Worm (Caenorhabditis elegans) whole organism, L3 larva: ENCODE results near the gene Y24D9A.6.

Experiments used
- R02D3.7 ChIP-seq: fragments of 150-350 bp; optimal IDR thresholded peaks from 2 replicates; lab custom pipeline; 2014; ENCODE audit warnings: missing biosample characterization, missing genetic modification characterization
- ZK546.5 ChIP-seq: sonication (generic microtip); optimal IDR thresholded peaks from 2 replicates; lab custom pipeline; 2017; ENCODE audit warnings: missing biosample characterization, missing genetic modification characterization
- aly-2 ChIP-seq: fragments of 150-350 bp; optimal IDR thresholded peaks from 2 replicates; lab custom pipeline; 2014; ENCODE audit warnings: missing biosample characterization, missing genetic modification characterization
- ama-1 ChIP-seq: fragments of 150-350 bp; optimal IDR thresholded peaks from 2 replicates; lab custom pipeline; 2018
- ceh-28 ChIP-seq: fragments of 150-350 bp; optimal IDR thresholded peaks from 2 replicates; lab custom pipeline; 2014; ENCODE audit warnings: missing biosample characterization, missing genetic modification reagents, missing genetic modification characterization
- ceh-82 ChIP-seq: fragments of 150-350 bp; optimal IDR thresholded peaks from 2 replicates; lab custom pipeline; 2014; ENCODE audit warnings: missing biosample characterization, missing genetic modification characterization
- ceh-9 ChIP-seq: sonication (generic microtip); optimal IDR thresholded peaks from 2 replicates; lab custom pipeline; 2018; ENCODE audit warnings: missing biosample characterization, missing genetic modification characterization
- egl-27 ChIP-seq: sonication (generic microtip); optimal IDR thresholded peaks from 4 replicates; lab custom pipeline; 2017; ENCODE audit warnings: missing biosample characterization, missing genetic modification reagents, missing genetic modification characterization
- egl-5 ChIP-seq: fragments of 150-350 bp; optimal IDR thresholded peaks from 2 replicates; lab custom pipeline; 2017; ENCODE audit warnings: missing biosample characterization, missing genetic modification reagents, missing genetic modification characterization, inconsistent platforms
- elt-1 ChIP-seq: fragments of 150-350 bp; optimal IDR thresholded peaks from 2 replicates; lab custom pipeline; 2014; ENCODE audit warnings: missing biosample characterization, missing genetic modification characterization
- elt-2 ChIP-seq: sonication (generic microtip); optimal IDR thresholded peaks from 2 replicates; lab custom pipeline; 2016; ENCODE audit warnings: missing genetic modification reagents, mild to moderate bottlenecking, missing genetic modification characterization, missing compliant biosample characterization
- eor-1 ChIP-seq, 2 experiments: fragments of 150-350 bp; optimal IDR thresholded peaks; 2 replicates each; lab custom pipeline; 2014 to 2018; ENCODE audit warnings: missing biosample characterization in 2 of 2, missing genetic modification characterization in 2 of 2
- fkh-2 ChIP-seq: fragments of 150-350 bp; optimal IDR thresholded peaks from 2 replicates; lab custom pipeline; 2014; ENCODE audit warnings: missing biosample characterization, missing genetic modification reagents, missing genetic modification characterization
- fos-1 ChIP-seq: fragments of 150-350 bp; optimal IDR thresholded peaks from 2 replicates; lab custom pipeline; 2014; ENCODE audit warnings: missing biosample characterization, missing genetic modification characterization
- hmg-11 ChIP-seq: sonication (generic microtip); optimal IDR thresholded peaks from 2 replicates; lab custom pipeline; 2016; ENCODE audit warnings: missing genetic modification characterization, missing compliant biosample characterization
- jun-1 ChIP-seq: fragments of 150-350 bp; optimal IDR thresholded peaks from 2 replicates; lab custom pipeline; 2014; ENCODE audit warnings: missing biosample characterization, missing genetic modification reagents, missing genetic modification characterization
- lin-15B ChIP-seq: fragments of 150-350 bp; optimal IDR thresholded peaks from 2 replicates; lab custom pipeline; 2014; ENCODE audit warnings: missing biosample characterization, missing genetic modification characterization
- lin-39 ChIP-seq: fragments of 150-350 bp; optimal IDR thresholded peaks from 2 replicates; lab custom pipeline; 2018; ENCODE audit warnings: missing biosample characterization, missing genetic modification reagents, missing genetic modification characterization
- lsy-12 ChIP-seq: sonication (generic microtip); optimal IDR thresholded peaks from 2 replicates; lab custom pipeline; 2016; ENCODE audit warnings: mild to moderate bottlenecking, missing genetic modification characterization, missing compliant biosample characterization
- mdl-1 ChIP-seq: fragments of 150-350 bp; optimal IDR thresholded peaks from 2 replicates; lab custom pipeline; 2014; ENCODE audit warnings: missing biosample characterization, missing genetic modification characterization
- nfya-1 ChIP-seq: sonication (generic microtip); optimal IDR thresholded peaks from 2 replicates; lab custom pipeline; 2017; ENCODE audit warnings: missing genetic modification characterization, mild to moderate bottlenecking, missing compliant biosample characterization, antibody characterized with exemption, moderate library complexity; ENCODE audit not compliant: insufficient read depth
- nhr-11 ChIP-seq: fragments of 150-350 bp; optimal IDR thresholded peaks from 2 replicates; lab custom pipeline; 2014; ENCODE audit warnings: missing biosample characterization, missing genetic modification characterization
- nhr-12 ChIP-seq: fragments of 150-350 bp; optimal IDR thresholded peaks from 2 replicates; lab custom pipeline; 2014; ENCODE audit warnings: missing biosample characterization, missing genetic modification characterization
- nhr-23 ChIP-seq: fragments of 150-350 bp; optimal IDR thresholded peaks from 2 replicates; lab custom pipeline; 2014; ENCODE audit warnings: missing biosample characterization, missing genetic modification reagents, missing genetic modification characterization
- nhr-25 ChIP-seq: sonication (generic microtip); optimal IDR thresholded peaks from 2 replicates; lab custom pipeline; 2017; ENCODE audit warnings: missing biosample characterization, missing genetic modification characterization
- nhr-28 ChIP-seq: fragments of 150-350 bp; optimal IDR thresholded peaks from 2 replicates; lab custom pipeline; 2014; ENCODE audit warnings: missing biosample characterization, missing genetic modification characterization
- nhr-43 ChIP-seq: sonication (generic microtip); optimal IDR thresholded peaks from 2 replicates; lab custom pipeline; 2016; ENCODE audit warnings: mild to moderate bottlenecking, missing genetic modification characterization, missing compliant biosample characterization; ENCODE audit not compliant: poor library complexity, severe bottlenecking
- nhr-67 ChIP-seq: fragments of 150-350 bp; optimal IDR thresholded peaks from 2 replicates; lab custom pipeline; 2014; ENCODE audit warnings: missing biosample characterization, missing genetic modification characterization
- nhr-76 ChIP-seq: fragments of 150-350 bp; sonication (generic microtip); optimal IDR thresholded peaks from 5 replicates; lab custom pipeline; 2014; ENCODE audit warnings: missing biosample characterization, missing genetic modification characterization
- nhr-77 ChIP-seq: fragments of 150-350 bp; optimal IDR thresholded peaks from 2 replicates; lab custom pipeline; 2014; ENCODE audit warnings: missing biosample characterization, missing genetic modification characterization
- pqm-1 ChIP-seq: fragments of 150-350 bp; optimal IDR thresholded peaks from 2 replicates; lab custom pipeline; 2017; ENCODE audit warnings: missing biosample characterization, missing genetic modification characterization, inconsistent platforms
- sea-2 ChIP-seq: fragments of 150-350 bp; sonication (generic microtip); optimal IDR thresholded peaks from 4 replicates; lab custom pipeline; 2014; ENCODE audit warnings: missing biosample characterization, missing genetic modification reagents, missing genetic modification characterization
- skn-1 ChIP-seq: fragments of 150-350 bp; optimal IDR thresholded peaks from 2 replicates; lab custom pipeline; 2014; ENCODE audit warnings: missing biosample characterization, missing genetic modification characterization
- snpc-4 ChIP-seq: fragments of 150-350 bp; optimal IDR thresholded peaks from 2 replicates; lab custom pipeline; 2014; ENCODE audit warnings: missing biosample characterization, missing genetic modification characterization
- tbx-2 ChIP-seq: sonication (generic microtip); optimal IDR thresholded peaks from 2 replicates; lab custom pipeline; 2016; ENCODE audit warnings: mild to moderate bottlenecking, missing genetic modification characterization, missing compliant biosample characterization
- unc-39 ChIP-seq: sonication (generic microtip); optimal IDR thresholded peaks from 4 replicates; lab custom pipeline; 2017; ENCODE audit warnings: missing biosample characterization, missing genetic modification characterization
- unc-62 ChIP-seq: fragments of 150-350 bp; sonication (generic microtip); optimal IDR thresholded peaks from 4 replicates; lab custom pipeline; 2014; ENCODE audit warnings: missing biosample characterization, missing genetic modification reagents, missing genetic modification characterization
- zag-1 ChIP-seq: fragments of 150-350 bp; optimal IDR thresholded peaks from 2 replicates; lab custom pipeline; 2014; ENCODE audit warnings: missing biosample characterization, missing genetic modification characterization
- ztf-11 ChIP-seq: fragments of 150-350 bp; optimal IDR thresholded peaks from 2 replicates; lab custom pipeline; 2014; ENCODE audit warnings: missing biosample characterization, missing genetic modification characterization
- ztf-4 ChIP-seq: fragments of 150-350 bp; optimal IDR thresholded peaks from 2 replicates; lab custom pipeline; 2014; ENCODE audit warnings: missing biosample characterization, missing genetic modification characterization

Gene Y24D9A.6

DNA sequence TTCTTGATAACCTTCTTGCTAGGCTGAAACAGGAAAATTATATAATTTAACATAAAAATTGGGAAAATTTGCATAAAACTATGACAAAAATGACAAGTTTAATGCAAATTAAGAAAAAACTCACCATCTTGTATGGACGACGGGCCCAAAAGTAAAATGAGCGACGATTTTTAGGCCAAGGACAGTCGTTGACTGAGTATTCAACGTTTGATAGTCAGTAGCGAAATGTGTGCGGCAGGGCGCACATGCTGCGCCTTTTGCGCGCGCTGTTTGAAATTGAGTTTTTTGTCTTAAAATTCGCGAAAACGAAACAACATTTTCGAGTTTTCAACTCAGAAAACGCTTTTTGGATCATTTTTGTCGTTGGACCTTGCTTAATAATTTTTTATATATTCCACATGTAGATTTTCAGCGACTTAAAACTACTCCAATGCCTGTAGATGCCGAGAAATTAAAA is 9.7 kb downstream of the Y24D9A.6 start, which contains the start of the genes rpl-7A and set-21 (continued):
- TF ChIP-seq nhr-77 (tag; lab: Kevin White, UChicago) (peak; percentile 79), zag-1 (tag; lab: Kevin White, UChicago) (peak; percentile 24), lin-15B (tag; lab: Kevin White, UChicago) (peak; percentile 96), unc-39 (tag; lab: Kevin White, UChicago) (no peak), nhr-67 (tag; lab: Kevin White, UChicago) (no peak), ama-1 (lab: Kevin White, UChicago) (no peak), egl-27 (no peak), tbx-2 (tag; lab: Kevin White, UChicago) (peak; percentile 92), fos-1 (tag; lab: Kevin White, UChicago) (peak; percentile 39), nfya-1 (tag; lab: Kevin White, UChicago) (peak; percentile 89), nhr-11 (tag; lab: Kevin White, UChicago) (peak; percentile 82), jun-1 (peak; percentile 79), fkh-2 (tag; lab: Kevin White, UChicago) (no peak), ceh-28 (peak; percentile 64), pqm-1 (tag; lab: Kevin White, UChicago) (peak; percentile 45), nhr-25 (tag; lab: Kevin White, UChicago) (peak; percentile 98), lin-39 (peak; percentile 75)
- TF ChIP-seq, all 47 proteins: peak for 28

DNA sequence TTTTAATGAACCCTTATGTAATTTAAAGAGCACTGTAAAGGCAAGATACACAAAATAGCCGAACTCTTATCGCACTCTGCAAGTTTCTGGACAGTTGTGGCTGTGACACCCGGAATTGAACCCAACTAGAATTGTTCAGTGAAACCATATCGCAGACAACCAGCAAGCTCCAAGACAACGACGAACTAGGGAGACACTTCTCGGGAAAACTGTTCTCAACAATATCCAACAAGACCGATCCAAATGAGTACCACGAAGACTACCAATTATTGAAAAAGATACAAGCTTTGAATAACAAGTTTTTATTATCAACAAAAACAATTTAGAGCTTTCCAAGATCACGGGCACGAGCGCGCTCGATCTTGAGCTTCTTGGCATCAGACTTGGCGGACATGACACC is 11.3 kb downstream of the Y24D9A.6 start:
- peak; percentile 4 for TF ChIP-seq elt-2

DNA sequence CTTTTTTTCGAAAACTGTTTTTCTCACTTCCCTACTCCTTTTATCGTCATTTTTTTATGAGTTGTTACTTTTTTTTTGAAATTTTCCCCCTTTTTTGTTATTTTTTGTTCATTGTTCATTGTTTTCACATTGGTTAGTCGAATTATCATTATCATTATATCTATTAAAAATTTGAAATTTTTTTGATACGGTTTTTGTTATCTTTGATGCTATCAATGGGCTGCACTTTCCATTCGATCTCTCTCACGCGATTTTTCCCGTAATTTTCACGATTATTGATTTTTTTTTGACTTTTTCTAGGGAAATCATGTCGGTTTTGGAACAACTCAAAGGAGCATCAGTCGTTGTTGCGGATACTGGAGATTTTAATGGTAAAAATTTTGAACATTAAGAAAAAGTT is 13.8 kb downstream of the Y24D9A.6 start, which contains the start of gene tald-1:
Gene tald-1, plus strand, starts transcription at position 301 of the 400 bp plus-strand sequence.
- TF ChIP-seq mdl-1 (tag; lab: Kevin White, UChicago) (no peak), ztf-11 (tag; lab: Kevin White, UChicago) (no peak), elt-2 (peak; percentile 70), tbx-2 (tag; lab: Kevin White, UChicago) (no peak), aly-2 (no peak), lin-39 (no peak), ceh-28 (peak; percentile 24), fos-1 (tag; lab: Kevin White, UChicago) (no peak), nfya-1 (tag; lab: Kevin White, UChicago) (no peak), lsy-12 (tag; lab: Kevin White, UChicago) (no peak), fkh-2 (tag; lab: Kevin White, UChicago) (no peak), nhr-11 (tag; lab: Kevin White, UChicago) (no peak), lin-15B (tag; lab: Kevin White, UChicago) (no peak), unc-62 (GFP tag; lab: Kevin White, UChicago) (no peak), nhr-76 (tag; lab: Kevin White, UChicago) (no peak), ztf-4 (tag; lab: Kevin White, UChicago) (no peak)
- TF ChIP-seq, all 47 proteins: peak for 2

DNA sequence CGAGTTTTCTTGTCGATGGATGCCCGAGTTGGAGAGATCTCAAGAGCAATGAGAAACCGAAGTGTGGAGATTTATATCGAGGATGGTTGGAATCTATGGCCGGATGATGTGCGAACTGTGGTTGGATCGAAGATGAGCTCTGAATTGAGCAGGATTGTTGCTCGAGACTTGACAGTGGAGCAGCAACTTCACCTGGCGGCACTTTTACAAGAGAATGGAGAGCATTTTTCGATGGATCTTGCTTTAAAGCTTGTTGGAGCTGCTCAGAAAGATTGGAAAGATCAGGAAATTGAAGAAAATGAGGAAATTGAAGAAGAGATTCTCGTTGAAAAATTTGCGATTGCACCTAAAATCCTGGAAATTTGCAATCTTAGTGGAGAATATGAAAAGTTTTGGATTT is 31.1 kb downstream of the Y24D9A.6 start:
- TF ChIP-seq fkh-2 (tag; lab: Kevin White, UChicago) (no peak), nhr-11 (tag; lab: Kevin White, UChicago) (no peak), jun-1 (no peak), snpc-4 (tag; lab: Kevin White, UChicago) (no peak), ceh-9 (no peak), elt-2 (no peak), ztf-4 (tag; lab: Kevin White, UChicago) (no peak)

DNA sequence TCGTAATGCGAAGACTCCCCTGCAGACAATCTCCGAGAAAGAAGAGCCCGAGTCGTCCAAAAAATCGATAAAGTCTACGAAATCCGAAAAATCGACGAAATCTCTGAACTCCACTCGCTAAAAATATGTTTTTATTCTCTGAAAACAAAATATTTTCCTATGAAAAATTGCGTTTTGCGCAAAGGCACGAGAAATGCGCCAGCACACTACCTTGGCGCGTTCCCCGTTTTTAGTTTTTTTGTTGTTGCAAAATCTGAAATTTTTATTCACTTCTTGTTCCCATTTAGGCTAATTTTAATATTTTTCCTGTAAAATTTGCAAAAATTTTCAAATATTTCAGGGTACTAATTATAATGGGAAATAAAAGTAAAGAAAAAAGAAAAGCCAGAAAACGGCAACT is 39.7 kb downstream of the Y24D9A.6 start, which contains the start of gene F55F10.1:
Gene F55F10.1, plus strand, starts transcription at position 341 of the 400 bp plus-strand sequence.
- TF ChIP-seq sea-2 (GFP tag; lab: Kevin White, UChicago) = no peak
- peak; percentile 68 for TF ChIP-seq nhr-23 (tag; lab: Kevin White, UChicago)
- no peak for TF ChIP-seq nhr-28 (tag; lab: Kevin White, UChicago)
- no peak for TF ChIP-seq fkh-2 (tag; lab: Kevin White, UChicago)
- peak; percentile 71 for TF ChIP-seq lin-15B (tag; lab: Kevin White, UChicago)
- TF ChIP-seq egl-27 = no peak
- no peak for TF ChIP-seq ztf-11 (tag; lab: Kevin White, UChicago)
- TF ChIP-seq lsy-12 (tag; lab: Kevin White, UChicago) = no peak
- TF ChIP-seq nhr-76 (tag; lab: Kevin White, UChicago) = no peak
- no peak for TF ChIP-seq eor-1 (tag; optimal IDR thresholded peaks at IDR 0.05; lab: Kevin White, UChicago)
- peak; percentile 25 for TF ChIP-seq nhr-25 (tag; lab: Kevin White, UChicago)
- no peak for TF ChIP-seq lin-39
- TF ChIP-seq snpc-4 (tag; lab: Kevin White, UChicago) = no peak
- no peak for TF ChIP-seq unc-39 (tag; lab: Kevin White, UChicago)
- peak; percentile 47 for TF ChIP-seq egl-5 (tag; lab: Kevin White, UChicago)
- no peak for TF ChIP-seq ceh-82 (tag; lab: Kevin White, UChicago)
- no peak for TF ChIP-seq mdl-1 (tag; lab: Kevin White, UChicago)
- TF ChIP-seq aly-2 = no peak
- TF ChIP-seq skn-1 = no peak
- TF ChIP-seq nhr-12 = no peak
- TF ChIP-seq ama-1 (lab: Kevin White, UChicago) = no peak
- no peak for TF ChIP-seq nhr-77 (tag; lab: Kevin White, UChicago)
- no peak for TF ChIP-seq pqm-1 (tag; lab: Kevin White, UChicago)
- TF ChIP-seq hmg-11 = peak; percentile 63
- no peak for TF ChIP-seq ceh-28
- TF ChIP-seq elt-1 (tag; lab: Kevin White, UChicago) = no peak
- TF ChIP-seq elt-2 = no peak
- no peak for TF ChIP-seq jun-1
- no peak for TF ChIP-seq ZK546.5 (tag; lab: Kevin White, UChicago)
- TF ChIP-seq R02D3.7 = peak; percentile 10
- TF ChIP-seq unc-62 (GFP tag; lab: Kevin White, UChicago) = no peak
- no peak for TF ChIP-seq nhr-43 (tag; lab: Kevin White, UChicago)
- TF ChIP-seq fos-1 (tag; lab: Kevin White, UChicago) = no peak
